Fruit fly (Drosophila melanogaster): ENCODE results near the gene mRpL11.

mRpL11 gene

DNA sequence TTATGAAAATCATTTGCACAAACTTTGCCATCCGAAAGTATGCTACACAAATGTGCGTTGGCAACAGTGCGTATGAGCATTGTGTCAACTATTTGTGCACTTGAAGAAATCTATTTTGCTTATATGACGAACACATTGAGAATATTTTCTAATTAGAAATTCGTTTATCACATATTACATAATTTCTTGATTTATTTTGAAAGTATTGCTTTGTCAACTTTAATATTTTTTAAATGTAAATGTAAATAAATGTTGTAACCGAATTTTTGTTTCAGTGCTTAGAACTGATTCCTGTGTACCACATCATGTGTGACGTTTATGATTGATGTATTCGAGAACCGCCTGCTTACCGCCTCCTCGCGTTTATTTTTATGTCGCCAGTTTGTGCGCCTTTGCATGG, 30.4 kb downstream of the mRpL11 start (continued):
- TF ChIP-seq nerfin-2 (GFP tag; IDR thresholded peaks at IDR 0.05; ENCODE audit: partially characterized antibody) (no peak), lmd (GFP tag; IDR thresholded peaks at IDR 0.05) (peak; percentile 20; the same call in 1 of the 2 replicates), CG12155 (GFP tag; optimal IDR thresholded peaks at IDR 0.05) (no peak), sens (GFP tag) (no peak), H15 (GFP tag; IDR thresholded peaks at IDR 0.05) (no peak), Vsx1 (GFP tag; optimal IDR thresholded peaks at IDR 0.05) (no peak), ranshi (GFP tag; IDR thresholded peaks at IDR 0.05) (peak; percentile 34; the same call in 1 of the 2 replicates), CG17186 (GFP tag; optimal IDR thresholded peaks at IDR 0.05) (no peak), BEAF-32 (GFP tag; optimal IDR thresholded peaks at IDR 0.05) (no peak), CG8944 (GFP tag; optimal IDR thresholded peaks at IDR 0.05) (no peak), Hr78 (GFP tag; optimal IDR thresholded peaks at IDR 0.05) (no peak), CG9727 (GFP tag; optimal IDR thresholded peaks at IDR 0.05) (peak; percentile 9), B-H2 (GFP tag; optimal IDR thresholded peaks at IDR 0.05) (no peak), luna (GFP tag; optimal IDR thresholded peaks at IDR 0.05) (no peak), CG18476 (GFP tag; optimal IDR thresholded peaks at IDR 0.05) (no peak), wdn (GFP tag; IDR thresholded peaks at IDR 0.05) (no peak), CG6272 (GFP tag; IDR thresholded peaks at IDR 0.05) (no peak), Fer1 (GFP tag; optimal IDR thresholded peaks at IDR 0.05) (peak; percentile 45), CG7786 (GFP tag; optimal IDR thresholded peaks at IDR 0.05) (no peak), grau (tag; optimal IDR thresholded peaks at IDR 0.05) (no peak), CG43689 (GFP tag; IDR thresholded peaks at IDR 0.05) (no peak), CG15269 (tag; optimal IDR thresholded peaks at IDR 0.05) (peak; percentile 39), CG18619 (GFP tag; optimal IDR thresholded peaks at IDR 0.05) (no peak), CG10979 (tag; optimal IDR thresholded peaks at IDR 0.05) (no peak), CG2199 (GFP tag; IDR thresholded peaks at IDR 0.05) (no peak), fru (optimal IDR thresholded peaks at IDR 0.05) (no peak), CG16815 (GFP tag; optimal IDR thresholded peaks at IDR 0.05) (no peak), CG1602 (GFP tag; optimal IDR thresholded peaks at IDR 0.05) (no peak), bab2 (GFP tag; optimal IDR thresholded peaks at IDR 0.05) (no peak), zfh1 (GFP tag; IDR thresholded peaks at IDR 0.05) (no peak), pho (GFP tag; optimal IDR thresholded peaks at IDR 0.05) (no peak), Hsf (GFP tag; optimal IDR thresholded peaks at IDR 0.05) (peak; percentile 12), ash1 (GFP tag; optimal IDR thresholded peaks at IDR 0.05) (no peak), CG17328 (GFP tag; IDR thresholded peaks at IDR 0.05) (peak; percentile 26; the same call in 1 of the 2 replicates), Dbx (GFP tag; IDR thresholded peaks at IDR 0.05) (0 out of 3 replicates have a peak, but pooled peaks have one; percentile 38), pum (GFP tag; optimal IDR thresholded peaks at IDR 0.05) (no peak), tgo (GFP tag; IDR thresholded peaks at IDR 0.05) (no peak), Atf3 (GFP tag; optimal IDR thresholded peaks at IDR 0.05) (no peak), CG11093 (GFP tag; IDR thresholded peaks at IDR 0.05) (no peak), prd (optimal IDR thresholded peaks at IDR 0.05) (no peak), prd (GFP tag; IDR thresholded peaks at IDR 0.05) (peak; percentile 39; the same call in 1 of the 3 replicates), Doc2 (GFP tag; IDR thresholded peaks at IDR 0.05) (no peak), Oli (tag; optimal IDR thresholded peaks at IDR 0.05) (peak; percentile 9), ab (GFP tag; optimal IDR thresholded peaks at IDR 0.05) (no peak), CG4854 (GFP tag; optimal IDR thresholded peaks at IDR 0.05) (no peak), ftz-f1 (GFP tag; optimal IDR thresholded peaks at IDR 0.05) (no peak), chinmo (GFP tag; IDR thresholded peaks at IDR 0.05; ENCODE audit: partially characterized antibody) (no peak), pfk (GFP tag; optimal IDR thresholded peaks at IDR 0.05) (no peak), CG12104 (GFP tag; optimal IDR thresholded peaks at IDR 0.05) (no peak), Opbp (GFP tag; IDR thresholded peaks at IDR 0.05; ENCODE audit: partially characterized antibody) (no peak), Chrac-16 (GFP tag; optimal IDR thresholded peaks at IDR 0.05) (no peak), CG15073 (GFP tag; optimal IDR thresholded peaks at IDR 0.05) (no peak), da (GFP tag; optimal IDR thresholded peaks at IDR 0.05) (no peak)

All from whole organism, embryonic.